Worm (Caenorhabditis elegans) whole organism, late embryonic: ENCODE data around the gene nhr-61.

Experiments
- C08G9.2 ChIP-seq: sonication (generic microtip); optimal IDR thresholded peaks from 2 replicates; lab custom pipeline; 2016; ENCODE audit warnings: mild to moderate bottlenecking, missing genetic modification characterization, moderate library complexity, missing compliant biosample characterization
- C38D4.7 ChIP-seq: fragments of 200-800 bp; sonication (Bioruptor generic); optimal IDR thresholded peaks from 2 replicates; lab custom pipeline; 2018; ENCODE audit warnings: mild to moderate bottlenecking, missing genetic modification characterization, moderate library complexity, missing compliant biosample characterization
- F13H6.1 ChIP-seq: sonication (generic microtip); optimal IDR thresholded peaks from 2 replicates; lab custom pipeline; 2016; ENCODE audit warnings: missing genetic modification characterization, missing compliant biosample characterization
- K02D7.2 ChIP-seq: sonication (generic microtip); optimal IDR thresholded peaks from 2 replicates; lab custom pipeline; 2017; ENCODE audit warnings: mild to moderate bottlenecking, missing genetic modification characterization, missing compliant biosample characterization
- T23F11.4 ChIP-seq: fragments of 200-800 bp; sonication (Bioruptor generic); optimal IDR thresholded peaks from 2 replicates; lab custom pipeline; 2018; ENCODE audit warnings: mild to moderate bottlenecking, missing genetic modification characterization, missing compliant biosample characterization
- Y22D7AL.16 ChIP-seq: sonication (generic microtip); optimal IDR thresholded peaks from 2 replicates; lab custom pipeline; 2016; ENCODE audit warnings: missing genetic modification characterization, missing compliant biosample characterization
- ahr-1 ChIP-seq: sonication (generic microtip); optimal IDR thresholded peaks from 2 replicates; lab custom pipeline; 2016; ENCODE audit warnings: missing genetic modification characterization, missing compliant biosample characterization
- ceh-14 ChIP-seq: sonication (generic microtip); optimal IDR thresholded peaks from 2 replicates; lab custom pipeline; 2016; ENCODE audit warnings: missing genotype, missing genetic modification characterization, missing compliant biosample characterization
- ceh-19 ChIP-seq: fragments of 200-800 bp; sonication (Bioruptor generic); optimal IDR thresholded peaks from 2 replicates; lab custom pipeline; 2018; ENCODE audit warnings: mild to moderate bottlenecking, missing genetic modification characterization, missing compliant biosample characterization
- ceh-2 ChIP-seq: sonication (generic microtip); optimal IDR thresholded peaks from 2 replicates; lab custom pipeline; 2016; ENCODE audit warnings: missing genotype, missing genetic modification characterization, missing compliant biosample characterization
- ceh-22 ChIP-seq: sonication (generic microtip); optimal IDR thresholded peaks from 2 replicates; lab custom pipeline; 2017; ENCODE audit warnings: missing biosample characterization, missing genetic modification characterization
- ceh-24 ChIP-seq: sonication (generic microtip); optimal IDR thresholded peaks from 2 replicates; lab custom pipeline; 2016; ENCODE audit warnings: mild to moderate bottlenecking, missing genetic modification characterization, missing compliant biosample characterization
- ceh-30 ChIP-seq: fragments of 150-350 bp; optimal IDR thresholded peaks from 2 replicates; lab custom pipeline; 2014; ENCODE audit warnings: missing biosample characterization, missing genetic modification characterization
- ceh-34 ChIP-seq: sonication (generic microtip); optimal IDR thresholded peaks from 2 replicates; lab custom pipeline; 2016; ENCODE audit warnings: mild to moderate bottlenecking, missing genetic modification characterization, missing compliant biosample characterization
- ceh-45 ChIP-seq: fragments of 200-800 bp; sonication (Bioruptor generic); IDR thresholded peaks from 2 replicates; pipeline ENCODE4 v1.3.6; 2022; ENCODE audit warnings: missing genetic modification reagents, missing genetic modification characterization, missing compliant biosample characterization
- ceh-48 ChIP-seq: sonication (generic microtip); optimal IDR thresholded peaks from 2 replicates; lab custom pipeline; 2016; ENCODE audit warnings: missing genetic modification characterization, inconsistent platforms, missing compliant biosample characterization
- ceh-6 ChIP-seq: fragments of 200-800 bp; sonication (Bioruptor generic); optimal IDR thresholded peaks from 2 replicates; lab custom pipeline; 2018; ENCODE audit warnings: mild to moderate bottlenecking, missing genetic modification characterization, missing compliant biosample characterization
- che-1 ChIP-seq: sonication (generic microtip); optimal IDR thresholded peaks from 2 replicates; lab custom pipeline; 2016; ENCODE audit warnings: mild to moderate bottlenecking, missing genetic modification characterization, missing compliant biosample characterization
- dmd-4 ChIP-seq: sonication (generic microtip); optimal IDR thresholded peaks from 2 replicates; lab custom pipeline; 2016; ENCODE audit warnings: borderline replicate concordance, missing genetic modification characterization, missing compliant biosample characterization
- dve-1 ChIP-seq: sonication (generic microtip); optimal IDR thresholded peaks from 2 replicates; lab custom pipeline; 2017; ENCODE audit warnings: antibody characterized with exemption, mild to moderate bottlenecking, missing genetic modification characterization, missing compliant biosample characterization
- elt-2 ChIP-seq: sonication (generic microtip); optimal IDR thresholded peaks from 2 replicates; lab custom pipeline; 2016; ENCODE audit warnings: missing genetic modification reagents, missing genetic modification characterization, missing compliant biosample characterization
- elt-4 ChIP-seq: sonication (generic microtip); optimal IDR thresholded peaks from 2 replicates; lab custom pipeline; 2016; ENCODE audit warnings: missing genetic modification characterization, missing compliant biosample characterization
- ets-4 ChIP-seq: sonication (generic microtip); optimal IDR thresholded peaks from 2 replicates; lab custom pipeline; 2016; ENCODE audit warnings: missing genetic modification characterization, missing compliant biosample characterization
- eyg-1 ChIP-seq: sonication (generic microtip); optimal IDR thresholded peaks from 2 replicates; lab custom pipeline; 2016; ENCODE audit warnings: missing genotype, missing genetic modification characterization, missing compliant biosample characterization
- fax-1 ChIP-seq: sonication (generic microtip); optimal IDR thresholded peaks from 2 replicates; lab custom pipeline; 2016; ENCODE audit warnings: missing genotype, missing genetic modification characterization, missing compliant biosample characterization
- gmeb-2 ChIP-seq: sonication (generic microtip); optimal IDR thresholded peaks from 2 replicates; lab custom pipeline; 2016; ENCODE audit warnings: missing genetic modification characterization, inconsistent platforms, missing compliant biosample characterization
- hlh-13 ChIP-seq: fragments of 200-800 bp; sonication (Bioruptor generic); optimal IDR thresholded peaks from 2 replicates; lab custom pipeline; 2018; ENCODE audit warnings: mild to moderate bottlenecking, missing genetic modification characterization, missing compliant biosample characterization
- hlh-15 ChIP-seq: sonication (generic microtip); optimal IDR thresholded peaks from 2 replicates; lab custom pipeline; 2016; ENCODE audit warnings: missing genetic modification characterization, missing compliant biosample characterization
- hlh-30 ChIP-seq: sonication (generic microtip); optimal IDR thresholded peaks from 2 replicates; lab custom pipeline; 2017; ENCODE audit warnings: antibody characterized with exemption, missing genetic modification characterization, missing compliant biosample characterization; ENCODE audit not compliant: insufficient read depth
- hlh-6 ChIP-seq: sonication (generic microtip); optimal IDR thresholded peaks from 2 replicates; lab custom pipeline; 2016; ENCODE audit warnings: missing genotype, missing genetic modification characterization, missing compliant biosample characterization
- lim-6 ChIP-seq: sonication (generic microtip); optimal IDR thresholded peaks from 2 replicates; lab custom pipeline; 2016; ENCODE audit warnings: missing genetic modification characterization, missing compliant biosample characterization
- lin-11 ChIP-seq: fragments of 200-800 bp; sonication (Bioruptor generic); optimal IDR thresholded peaks from 2 replicates; lab custom pipeline; 2018; ENCODE audit warnings: mild to moderate bottlenecking, missing genetic modification characterization, missing compliant biosample characterization
- madf-2 ChIP-seq: sonication (generic microtip); optimal IDR thresholded peaks from 2 replicates; lab custom pipeline; 2017; ENCODE audit warnings: missing genetic modification characterization, missing compliant biosample characterization
- nhr-11 ChIP-seq: fragments of 150-350 bp; optimal IDR thresholded peaks from 2 replicates; lab custom pipeline; 2014; ENCODE audit warnings: missing biosample characterization, missing genetic modification characterization
- npax-4 ChIP-seq: sonication (generic microtip); optimal IDR thresholded peaks from 2 replicates; lab custom pipeline; 2016; ENCODE audit warnings: missing genetic modification characterization, missing compliant biosample characterization
- odd-2 ChIP-seq: sonication (generic microtip); optimal IDR thresholded peaks from 2 replicates; lab custom pipeline; 2017; ENCODE audit warnings: antibody characterized with exemption, mild to moderate bottlenecking, missing genetic modification characterization, missing compliant biosample characterization
- pat-9 ChIP-seq: fragments of 200-800 bp; sonication (Bioruptor generic); optimal IDR thresholded peaks from 2 replicates; lab custom pipeline; 2018; ENCODE audit warnings: mild to moderate bottlenecking, missing genetic modification characterization, moderate library complexity, missing compliant biosample characterization
- pax-1 ChIP-seq: fragments of 150-350 bp; optimal IDR thresholded peaks from 2 replicates; lab custom pipeline; 2014; ENCODE audit warnings: missing biosample characterization, missing genetic modification characterization
- pha-2 ChIP-seq: sonication (generic microtip); optimal IDR thresholded peaks from 2 replicates; lab custom pipeline; 2017; ENCODE audit warnings: mild to moderate bottlenecking, missing genetic modification characterization, missing compliant biosample characterization
- pha-4 ChIP-seq: fragments of 150-350 bp; optimal IDR thresholded peaks from 2 replicates; lab custom pipeline; 2018; ENCODE audit warnings: missing biosample characterization, missing genetic modification reagents, missing genetic modification characterization
- pqm-1 ChIP-seq: sonication (generic microtip); optimal IDR thresholded peaks from 2 replicates; lab custom pipeline; 2016; ENCODE audit warnings: missing genetic modification characterization, missing compliant biosample characterization
- pros-1 ChIP-seq: fragments of 150-350 bp; optimal IDR thresholded peaks from 2 replicates; lab custom pipeline; 2014; ENCODE audit warnings: missing biosample characterization, missing genetic modification reagents, missing genetic modification characterization
- ref-2 ChIP-seq: sonication (generic microtip); optimal IDR thresholded peaks from 2 replicates; lab custom pipeline; 2016; ENCODE audit warnings: missing genetic modification characterization, missing compliant biosample characterization
- rnt-1 ChIP-seq: sonication (generic microtip); optimal IDR thresholded peaks from 2 replicates; lab custom pipeline; 2016; ENCODE audit warnings: missing genetic modification characterization, missing compliant biosample characterization
- sdc-2 ChIP-seq: sonication (generic microtip); optimal IDR thresholded peaks from 2 replicates; lab custom pipeline; 2016; ENCODE audit warnings: missing genotype, missing genetic modification characterization, missing compliant biosample characterization
- sox-2 ChIP-seq: fragments of 200-800 bp; sonication (Bioruptor generic); IDR thresholded peaks from 2 replicates; pipeline ENCODE4 v1.3.6; 2022; ENCODE audit warnings: missing genetic modification reagents, missing genetic modification characterization, missing compliant biosample characterization
- syd-9 ChIP-seq: sonication (generic microtip); optimal IDR thresholded peaks from 2 replicates; lab custom pipeline; 2016; ENCODE audit warnings: mild to moderate bottlenecking, missing genetic modification characterization, moderate library complexity, missing compliant biosample characterization
- tbx-7 ChIP-seq: sonication (generic microtip); optimal IDR thresholded peaks from 2 replicates; lab custom pipeline; 2016; ENCODE audit warnings: missing genotype, missing genetic modification characterization, missing compliant biosample characterization
- unc-55 ChIP-seq: sonication (generic microtip); optimal IDR thresholded peaks from 2 replicates; lab custom pipeline; 2017; ENCODE audit warnings: missing biosample characterization, missing genetic modification reagents, missing genetic modification characterization
- unc-86 ChIP-seq: sonication (generic microtip); optimal IDR thresholded peaks from 2 replicates; lab custom pipeline; 2016; ENCODE audit warnings: missing genetic modification characterization, missing compliant biosample characterization
- zip-5 ChIP-seq: sonication (generic microtip); optimal IDR thresholded peaks from 2 replicates; lab custom pipeline; 2016; ENCODE audit warnings: missing genetic modification characterization, missing compliant biosample characterization
- ztf-16 ChIP-seq: sonication (generic microtip); optimal IDR thresholded peaks from 2 replicates; lab custom pipeline; 2017; ENCODE audit warnings: missing genetic modification characterization, missing compliant biosample characterization

Gene nhr-61

DNA sequence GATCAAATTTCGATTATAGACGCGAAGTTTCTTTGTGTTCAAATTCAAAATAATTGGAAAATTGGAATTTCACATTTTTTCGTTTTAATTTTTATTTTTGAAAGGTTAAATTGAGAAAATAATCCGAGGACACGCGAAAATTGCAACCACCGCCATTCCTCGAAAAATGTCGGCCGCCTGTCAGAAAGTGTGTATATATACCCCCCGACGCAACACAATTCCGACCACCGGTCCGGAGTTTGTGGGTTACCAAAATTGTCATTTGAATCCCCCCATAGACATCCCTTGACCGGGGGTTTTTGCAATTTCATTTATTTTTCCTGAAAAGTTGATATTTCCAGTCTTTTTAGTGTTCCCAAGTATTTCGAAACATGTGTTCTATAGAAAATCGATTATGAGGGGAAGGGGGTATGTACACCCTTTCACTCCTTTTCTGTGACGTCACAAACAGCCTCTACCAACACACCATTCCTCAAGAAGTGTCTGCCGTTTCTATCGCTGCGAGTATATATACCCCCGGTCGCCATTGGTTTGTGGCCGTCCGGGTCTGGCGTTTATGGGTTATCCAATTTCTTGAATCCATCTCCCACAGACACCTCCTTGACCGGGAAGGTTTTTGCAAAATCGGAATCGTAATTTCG is 14.0 kb downstream of the nhr-61 start, which contains the start of gene W01D2.3:
Gene W01D2.3 (minus strand): TSS at position 51 of the 641 bp plus-strand sequence.
- TF ChIP-seq fax-1 (tag; lab: Kevin White, UChicago): peak; percentile 84
- peak; percentile 94 for TF ChIP-seq hlh-6
- no peak for TF ChIP-seq ceh-22 (tag; lab: Kevin White, UChicago)
- TF ChIP-seq ets-4 (tag; lab: Kevin White, UChicago): peak; percentile 31
- TF ChIP-seq elt-2: peak; percentile 91
- peak; percentile 85 for TF ChIP-seq T23F11.4 (GFP tag; lab: Kevin White, UChicago)
- TF ChIP-seq K02D7.2 (tag; lab: Kevin White, UChicago): peak; percentile 86
- peak; percentile 31 for TF ChIP-seq pqm-1 (tag; lab: Kevin White, UChicago)
- TF ChIP-seq ceh-19 (GFP tag; lab: Kevin White, UChicago): peak; percentile 94
- no peak for TF ChIP-seq pha-4 (tag; lab: Kevin White, UChicago)
- TF ChIP-seq pros-1 (tag; lab: Kevin White, UChicago): no peak
- TF ChIP-seq lim-6: peak; percentile 81
- peak; percentile 89 for TF ChIP-seq sdc-2
- peak; percentile 75 for TF ChIP-seq npax-4
- TF ChIP-seq syd-9 (tag; lab: Kevin White, UChicago): peak; percentile 78
- TF ChIP-seq che-1 (tag; lab: Kevin White, UChicago): peak; percentile 94
- TF ChIP-seq dve-1 (tag; lab: Kevin White, UChicago): peak; percentile 79
- peak; percentile 96 for TF ChIP-seq ceh-34
- TF ChIP-seq hlh-13 (GFP tag; lab: Kevin White, UChicago): peak; percentile 85
- peak; percentile 89 for TF ChIP-seq ceh-48 (tag; lab: Kevin White, UChicago)
- TF ChIP-seq tbx-7: peak; percentile 71
- peak; percentile 93 for TF ChIP-seq C38D4.7 (GFP tag; lab: Kevin White, UChicago)
- TF ChIP-seq eyg-1: peak; percentile 97
- peak; percentile 87 for TF ChIP-seq ceh-2 (tag; lab: Kevin White, UChicago)
- TF ChIP-seq sox-2 (GFP tag; lab: Robert Waterston, UW): peak; percentile 69; the same call in 1 of the 2 replicates
- TF ChIP-seq ahr-1 (tag; lab: Kevin White, UChicago): peak; percentile 87
- peak; percentile 94 for TF ChIP-seq ztf-16 (tag; lab: Kevin White, UChicago)
- peak; percentile 73 for TF ChIP-seq hlh-15
- TF ChIP-seq pax-1 (tag; lab: Kevin White, UChicago): no peak
- TF ChIP-seq hlh-30 (tag; lab: Kevin White, UChicago): peak; percentile 32
- TF ChIP-seq nhr-11 (tag; lab: Kevin White, UChicago): no peak
- peak; percentile 56 for TF ChIP-seq ceh-45
- TF ChIP-seq pat-9 (tag; lab: Kevin White, UChicago): peak; percentile 88
- TF ChIP-seq C08G9.2 (tag; lab: Kevin White, UChicago): peak; percentile 76
- peak; percentile 89 for TF ChIP-seq ceh-6 (GFP tag; lab: Kevin White, UChicago)
- TF ChIP-seq rnt-1: peak; percentile 64
- TF ChIP-seq madf-2: peak; percentile 91
- peak; percentile 61 for TF ChIP-seq odd-2 (tag; lab: Kevin White, UChicago)
- peak; percentile 95 for TF ChIP-seq ref-2 (tag; lab: Kevin White, UChicago)
- TF ChIP-seq gmeb-2 (tag; lab: Kevin White, UChicago): peak; percentile 79
- peak; percentile 32 for TF ChIP-seq ceh-30
- TF ChIP-seq ceh-24 (tag; lab: Kevin White, UChicago): peak; percentile 71
- TF ChIP-seq F13H6.1 (tag; lab: Kevin White, UChicago): peak; percentile 87
- peak; percentile 77 for TF ChIP-seq Y22D7AL.16 (tag; lab: Kevin White, UChicago)
- TF ChIP-seq unc-55 (GFP tag; lab: Kevin White, UChicago): no peak
- peak; percentile 84 for TF ChIP-seq lin-11 (tag; lab: Kevin White, UChicago)
- TF ChIP-seq elt-4 (tag; lab: Kevin White, UChicago): peak; percentile 8
- TF ChIP-seq ceh-14: peak; percentile 95
- peak; percentile 92 for TF ChIP-seq pha-2 (tag; lab: Kevin White, UChicago)
- TF ChIP-seq dmd-4 (tag; lab: Kevin White, UChicago): peak; percentile 87
- TF ChIP-seq zip-5 (tag; lab: Kevin White, UChicago): peak; percentile 71
- TF ChIP-seq unc-86: peak; percentile 90
